Worm (Caenorhabditis elegans) whole organism, L4 larva: ENCODE data around the gene kin-2.

ENCODE experiments used
- F10B5.3 ChIP-seq: sonication (generic microtip); optimal IDR thresholded peaks from 2 replicates; lab custom pipeline; 2016; ENCODE audit warnings: mild to moderate bottlenecking, missing genetic modification characterization, missing compliant biosample characterization
- F26F4.8 ChIP-seq: fragments of 200-800 bp; sonication (Bioruptor generic); conservative IDR thresholded peaks from 2 replicates; pipeline ENCODE4 v1.3.6; 2022; ENCODE audit warnings: missing genetic modification characterization, missing compliant biosample characterization
- F44E2.7 ChIP-seq: fragments of 200-800 bp; sonication (Bioruptor generic); IDR thresholded peaks from 2 replicates; pipeline ENCODE4 v2.1.2; 2022; ENCODE audit warnings: missing genetic modification characterization, missing compliant biosample characterization
- T20F7.1 ChIP-seq: fragments of 200-800 bp; sonication (Bioruptor generic); optimal IDR thresholded peaks from 2 replicates; lab custom pipeline; 2018; ENCODE audit warnings: mild to moderate bottlenecking, missing genetic modification characterization, missing compliant biosample characterization
- Y48G9A.11 ChIP-seq: fragments of 200-800 bp; sonication (Bioruptor generic); IDR thresholded peaks from 2 replicates; pipeline ENCODE4 v1.3.6; 2022; ENCODE audit warnings: missing genetic modification reagents, missing genetic modification characterization, missing compliant biosample characterization
- Y75B8A.6 ChIP-seq: fragments of 200-800 bp; sonication (Bioruptor generic); IDR thresholded peaks from 2 replicates; pipeline ENCODE4 v1.3.6; 2022; ENCODE audit warnings: missing genetic modification reagents, missing genetic modification characterization, missing compliant biosample characterization
- aha-1 ChIP-seq: fragments of 150-350 bp; peaks from one replicate; lab custom pipeline; 2014; ENCODE audit warnings: missing biosample characterization, missing genetic modification characterization
- ceh-20 ChIP-seq: fragments of 200-800 bp; sonication (Bioruptor generic); IDR thresholded peaks from 2 replicates; pipeline ENCODE4 v1.3.6; 2022; ENCODE audit warnings: missing genetic modification reagents, missing genetic modification characterization, missing compliant biosample characterization
- ceh-32 ChIP-seq: sonication (generic microtip); optimal IDR thresholded peaks from 2 replicates; lab custom pipeline; 2016; ENCODE audit warnings: mild to moderate bottlenecking, missing genetic modification characterization, missing compliant biosample characterization; ENCODE audit not compliant: poor library complexity
- ces-1 ChIP-seq: fragments of 150-350 bp; sonication (generic microtip); optimal IDR thresholded peaks from 4 replicates; lab custom pipeline; 2014; ENCODE audit warnings: missing biosample characterization, missing genetic modification reagents, missing genetic modification characterization
- daf-12 ChIP-seq: fragments of 150-350 bp; optimal IDR thresholded peaks from 2 replicates; lab custom pipeline; 2014; ENCODE audit warnings: missing biosample characterization, missing genetic modification reagents, missing genetic modification characterization
- dpl-1 ChIP-seq: fragments of 150-350 bp; optimal IDR thresholded peaks from 2 replicates; lab custom pipeline; 2014; ENCODE audit warnings: missing biosample characterization, missing genetic modification reagents, missing genetic modification characterization
- duxl-1 ChIP-seq: sonication (generic microtip); optimal IDR thresholded peaks from 2 replicates; lab custom pipeline; 2016; ENCODE audit warnings: mild to moderate bottlenecking, missing genetic modification characterization, moderate library complexity, missing compliant biosample characterization; ENCODE audit not compliant: poor library complexity
- egl-27 ChIP-seq: sonication (generic microtip); optimal IDR thresholded peaks from 3 replicates; lab custom pipeline; 2017; ENCODE audit warnings: missing biosample characterization, missing genetic modification reagents, missing genetic modification characterization
- egl-43 ChIP-seq: fragments of 200-800 bp; sonication (Bioruptor generic); IDR thresholded peaks from 2 replicates; pipeline ENCODE4 v1.3.6; 2022; ENCODE audit warnings: missing genetic modification reagents, missing genetic modification characterization, missing compliant biosample characterization
- fkh-10 ChIP-seq: fragments of 150-350 bp; optimal IDR thresholded peaks from 2 replicates; lab custom pipeline; 2014; ENCODE audit warnings: missing biosample characterization, missing genetic modification reagents, missing genetic modification characterization
- fos-1 ChIP-seq: fragments of 150-350 bp; optimal IDR thresholded peaks from 2 replicates; lab custom pipeline; 2014; ENCODE audit warnings: missing biosample characterization, missing genetic modification characterization
- gei-8 ChIP-seq: fragments of 200-800 bp; sonication (Bioruptor generic); optimal IDR thresholded peaks from 2 replicates; lab custom pipeline; 2018; ENCODE audit warnings: mild to moderate bottlenecking, missing genetic modification characterization, missing compliant biosample characterization
- hlh-11 ChIP-seq: fragments of 200-800 bp; sonication (Bioruptor generic); optimal IDR thresholded peaks from 2 replicates; lab custom pipeline; 2018; ENCODE audit warnings: mild to moderate bottlenecking, missing genetic modification characterization, missing compliant biosample characterization
- hlh-30 ChIP-seq: sonication (generic microtip); optimal IDR thresholded peaks from 2 replicates; lab custom pipeline; 2017; ENCODE audit warnings: antibody characterized with exemption, mild to moderate bottlenecking, missing genetic modification characterization, missing compliant biosample characterization; ENCODE audit not compliant: insufficient read depth
- lim-7 ChIP-seq: fragments of 200-800 bp; sonication (Bioruptor generic); IDR thresholded peaks from 2 replicates; pipeline ENCODE4 v1.3.6; 2022; ENCODE audit warnings: missing genetic modification characterization, missing compliant biosample characterization
- lin-39 ChIP-seq: fragments of 150-350 bp; optimal IDR thresholded peaks from 2 replicates; lab custom pipeline; 2014; ENCODE audit warnings: missing biosample characterization, missing genetic modification reagents, missing genetic modification characterization
- madf-9 ChIP-seq: fragments of 200-800 bp; sonication (Bioruptor generic); conservative IDR thresholded peaks from 2 replicates; pipeline ENCODE4 v1.3.6; 2022; ENCODE audit warnings: missing genetic modification reagents, missing genetic modification characterization, missing compliant biosample characterization
- mes-2 ChIP-seq: sonication (generic microtip); optimal IDR thresholded peaks from 2 replicates; lab custom pipeline; 2016; ENCODE audit warnings: missing genotype, mild to moderate bottlenecking, missing genetic modification characterization, missing compliant biosample characterization; ENCODE audit not compliant: poor library complexity, severe bottlenecking
- mxl-2 ChIP-seq: fragments of 200-800 bp; sonication (Bioruptor generic); conservative IDR thresholded peaks from 2 replicates; pipeline ENCODE4 v1.3.6; 2022; ENCODE audit warnings: missing genetic modification reagents, missing genetic modification characterization, missing compliant biosample characterization
- mxl-3 ChIP-seq: fragments of 200-800 bp; sonication (Bioruptor generic); optimal IDR thresholded peaks from 2 replicates; lab custom pipeline; 2018; ENCODE audit warnings: mild to moderate bottlenecking, missing genetic modification characterization, missing compliant biosample characterization
- nhr-10 ChIP-seq: fragments of 150-350 bp; optimal IDR thresholded peaks from 2 replicates; lab custom pipeline; 2014; ENCODE audit warnings: missing biosample characterization, missing genetic modification characterization
- nhr-102 ChIP-seq: sonication (generic microtip); optimal IDR thresholded peaks from 2 replicates; lab custom pipeline; 2016; ENCODE audit warnings: mild to moderate bottlenecking, missing genetic modification characterization, moderate library complexity, missing compliant biosample characterization
- nhr-111 ChIP-seq: fragments of 200-800 bp; sonication (Bioruptor generic); optimal IDR thresholded peaks from 2 replicates; lab custom pipeline; 2018; ENCODE audit warnings: mild to moderate bottlenecking, missing genetic modification characterization, missing compliant biosample characterization
- nhr-237 ChIP-seq: sonication (generic microtip); optimal IDR thresholded peaks from 2 replicates; lab custom pipeline; 2017; ENCODE audit warnings: missing biosample characterization, missing genetic modification characterization
- nhr-28 ChIP-seq: fragments of 150-350 bp; optimal IDR thresholded peaks from 2 replicates; lab custom pipeline; 2014; ENCODE audit warnings: missing biosample characterization, missing genetic modification characterization
- nhr-41 ChIP-seq: fragments of 200-800 bp; sonication (Bioruptor generic); IDR thresholded peaks from 2 replicates; pipeline ENCODE4 v1.3.6; 2022; ENCODE audit warnings: missing genetic modification reagents, missing genetic modification characterization, missing compliant biosample characterization
- nhr-48 ChIP-seq: sonication (generic microtip); optimal IDR thresholded peaks from 2 replicates; lab custom pipeline; 2016; ENCODE audit warnings: mild to moderate bottlenecking, missing genetic modification characterization, missing compliant biosample characterization
- nhr-76 ChIP-seq: fragments of 150-350 bp; optimal IDR thresholded peaks from 2 replicates; lab custom pipeline; 2014; ENCODE audit warnings: missing biosample characterization, missing genetic modification characterization
- pha-4 ChIP-seq, 2 experiments: fragments of 150-350 bp in 1 of 2; fragments of 200-800 bp in 1 of 2; sonication (Bioruptor generic) in 1 of 2; IDR thresholded peaks in 1 of 2; optimal IDR thresholded peaks in 1 of 2; 2 replicates each; pipeline versions ENCODE4 v1.3.6 to Lab custom; 2014 to 2022; ENCODE audit warnings: missing genetic modification characterization in 2 of 2, missing genetic modification reagents in 2 of 2, missing biosample characterization in 1 of 2, missing compliant biosample characterization in 1 of 2
- saeg-2 ChIP-seq: fragments of 200-800 bp; sonication (Bioruptor generic); IDR thresholded peaks from 2 replicates; pipeline ENCODE4 v1.3.6; 2022; ENCODE audit warnings: missing genetic modification reagents, missing genetic modification characterization, missing compliant biosample characterization
- skn-1 ChIP-seq: fragments of 150-350 bp; optimal IDR thresholded peaks from 2 replicates; lab custom pipeline; 2014; ENCODE audit warnings: missing biosample characterization, missing genetic modification characterization
- snpc-4 ChIP-seq: fragments of 150-350 bp; optimal IDR thresholded peaks from 2 replicates; lab custom pipeline; 2014; ENCODE audit warnings: missing biosample characterization, missing genetic modification characterization
- unc-130 ChIP-seq: sonication (generic microtip); optimal IDR thresholded peaks from 2 replicates; lab custom pipeline; 2016; ENCODE audit warnings: missing genetic modification reagents, missing genetic modification characterization, missing compliant biosample characterization
- unc-62 ChIP-seq, 3 experiments: fragments of 150-350 bp in 1 of 3; sonication (generic microtip); optimal IDR thresholded peaks in 2 of 3; peaks in 1 of 3; 1 replicate in 1 of 3; 2 replicates in 2 of 3; lab custom pipeline; 2014 to 2017; ENCODE audit warnings: missing biosample characterization in 3 of 3, missing genetic modification characterization in 3 of 3, missing genetic modification reagents in 3 of 3, missing genotype in 1 of 3
- vab-7 ChIP-seq: fragments of 200-800 bp; sonication (Bioruptor generic); IDR thresholded peaks from 2 replicates; pipeline ENCODE4 v1.3.6; 2022; ENCODE audit warnings: missing genetic modification reagents, missing genetic modification characterization, missing compliant biosample characterization
- zag-1 ChIP-seq: fragments of 150-350 bp; optimal IDR thresholded peaks from 2 replicates; lab custom pipeline; 2014; ENCODE audit warnings: missing biosample characterization, missing genetic modification characterization
- zfp-3 ChIP-seq: fragments of 200-800 bp; sonication (Bioruptor generic); conservative IDR thresholded peaks from 2 replicates; pipeline ENCODE4 v1.3.6; 2022; ENCODE audit warnings: missing genetic modification reagents, missing genetic modification characterization, missing compliant biosample characterization
- zip-2 ChIP-seq: fragments of 150-350 bp; optimal IDR thresholded peaks from 2 replicates; lab custom pipeline; 2014; ENCODE audit warnings: missing biosample characterization, missing genetic modification characterization
- ztf-11 ChIP-seq: fragments of 150-350 bp; optimal IDR thresholded peaks from 2 replicates; lab custom pipeline; 2014; ENCODE audit warnings: missing biosample characterization, missing genetic modification characterization

kin-2 gene

ce11 chrX:5953174-5953573 lies 24.5 kb downstream of the kin-2 start, which contains the start of the genes R07E4.5 and R07E4.3 (continued):
- TF ChIP-seq F44E2.7 (no peak), zfp-3 (no peak), nhr-102 (no peak), ces-1 (no peak), nhr-76 (tag; lab: Kevin White, UChicago) (no peak), vab-7 (GFP tag; lab: Robert Waterston, UW) (no peak), ztf-11 (no peak), nhr-111 (GFP tag; lab: Kevin White, UChicago) (no peak), zip-2 (tag; lab: Kevin White, UChicago) (no peak), hlh-11 (no peak), fos-1 (tag; lab: Kevin White, UChicago) (no peak), snpc-4 (tag; lab: Kevin White, UChicago) (no peak), F10B5.3 (tag; lab: Kevin White, UChicago) (no peak), Y75B8A.6 (no peak), nhr-41 (no peak), duxl-1 (tag; lab: Kevin White, UChicago) (no peak), zag-1 (tag; lab: Kevin White, UChicago) (no peak), Y48G9A.11 (no peak), skn-1 (no peak), F26F4.8 (GFP tag; lab: Robert Waterston, UW) (no peak)
- TF ChIP-seq, all 104 proteins: peak for 21

- TF ChIP-seq mxl-3 (GFP tag; lab: Kevin White, UChicago) (no peak), aha-1 (tag; lab: Kevin White, UChicago) (no peak), nhr-10 (tag; lab: Kevin White, UChicago) (no peak), egl-27 (no peak), saeg-2 (GFP tag; lab: Robert Waterston, UW) (no peak), lin-39 (no peak)
These were observed 28.9 kb downstream of the kin-2 start, which contains the start of gene mig-23 for ce11 chrX:5948769-5949168. Gene mig-23, minus strand, starts transcription at chrX:5948869.

- TF ChIP-seq mxl-3 (GFP tag; lab: Kevin White, UChicago) (no peak), aha-1 (tag; lab: Kevin White, UChicago) (peak; percentile 18), unc-62 (GFP tag; optimal IDR thresholded peaks at IDR 0.05 in 1 of 2; lab: Kevin White, UChicago) (peak in 1 of 2 experiments; percentile 95), unc-62 (tag; optimal IDR thresholded peaks at IDR 0.05; lab: Kevin White, UChicago) (no peak)
These were observed 33.2 kb downstream of the kin-2 start, which contains the start of gene acs-17 for ce11 chrX:5944488-5944887. Gene acs-17, minus strand, starts transcription at chrX:5944510.

DNA sequence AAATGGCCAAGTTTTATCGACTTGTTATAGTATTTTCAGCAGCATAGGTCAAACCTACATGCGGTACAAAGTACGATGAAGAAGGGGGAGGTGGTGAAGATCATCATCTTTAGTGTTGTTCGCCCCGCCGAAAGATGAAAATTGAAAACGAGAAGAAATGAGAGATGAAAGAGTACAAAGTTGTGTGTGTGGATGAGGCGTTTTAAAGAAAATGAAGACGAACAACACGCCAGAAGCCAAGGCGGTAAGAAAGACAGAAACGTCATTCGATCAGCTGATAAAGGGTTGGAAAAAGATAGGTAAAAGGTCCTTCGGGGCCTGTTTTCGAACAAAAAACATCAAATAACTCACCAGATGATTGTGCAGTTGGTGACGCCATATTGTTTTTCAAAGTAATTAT lies 33.7 kb downstream of the kin-2 start:
- TF ChIP-seq hlh-11, result peak; percentile 72
- no peak for TF ChIP-seq ceh-32 (tag; lab: Kevin White, UChicago)
- TF ChIP-seq dpl-1 (GFP tag; lab: Kevin White, UChicago), result no peak
- TF ChIP-seq nhr-28 (tag; lab: Kevin White, UChicago), result peak; percentile 9
- TF ChIP-seq egl-43 (GFP tag; lab: Robert Waterston, UW), result no peak
- no peak for TF ChIP-seq nhr-48 (tag; lab: Kevin White, UChicago)
- TF ChIP-seq pha-4 (GFP tag; IDR thresholded peaks at IDR 0.05; lab: Robert Waterston, UW), result no peak
- TF ChIP-seq pha-4 (tag; optimal IDR thresholded peaks at IDR 0.05; lab: Kevin White, UChicago), result no peak
- no peak for TF ChIP-seq daf-12 (tag; lab: Kevin White, UChicago)
- TF ChIP-seq F26F4.8 (GFP tag; lab: Robert Waterston, UW), result no peak
- no peak for TF ChIP-seq gei-8
- peak; percentile 31 for TF ChIP-seq hlh-30
- TF ChIP-seq aha-1 (tag; lab: Kevin White, UChicago), result peak; percentile 88
- no peak for TF ChIP-seq lim-7 (GFP tag; lab: Robert Waterston, UW)
- no peak for TF ChIP-seq madf-9
- no peak for TF ChIP-seq vab-7 (GFP tag; lab: Robert Waterston, UW)
- TF ChIP-seq mes-2 (tag; lab: Kevin White, UChicago), result no peak
- no peak for TF ChIP-seq nhr-237 (tag; lab: Kevin White, UChicago)
- no peak for TF ChIP-seq nhr-76 (tag; lab: Kevin White, UChicago)
- no peak for TF ChIP-seq Y75B8A.6
- no peak for TF ChIP-seq T20F7.1 (GFP tag; lab: Kevin White, UChicago)
- no peak for TF ChIP-seq unc-130 (GFP tag; lab: Kevin White, UChicago)
- TF ChIP-seq zag-1 (tag; lab: Kevin White, UChicago), result no peak
- TF ChIP-seq ceh-20, result no peak
- no peak for TF ChIP-seq ztf-11
- no peak for TF ChIP-seq fkh-10
- TF ChIP-seq mxl-2 (GFP tag; lab: Robert Waterston, UW), result no peak
- no peak for TF ChIP-seq saeg-2 (GFP tag; lab: Robert Waterston, UW)
